Worm (Caenorhabditis elegans) whole organism, L1 larva: ENCODE results near the gene lgl-1.

Source experiments
- egl-13 ChIP-seq: sonication (generic microtip); optimal IDR thresholded peaks from 2 replicates; lab custom pipeline; 2016; ENCODE audit warnings: missing genotype, missing genetic modification reagents, missing genetic modification characterization, missing compliant biosample characterization
- egl-27 ChIP-seq, 2 experiments: fragments of 150-350 bp in 1 of 2; sonication (generic microtip); optimal IDR thresholded peaks; 3 replicates each; lab custom pipeline; 2017 to 2018; ENCODE audit warnings: missing biosample characterization in 2 of 2, missing genetic modification characterization in 2 of 2, missing genetic modification reagents in 2 of 2
- lin-13 ChIP-seq: fragments of 150-350 bp; optimal IDR thresholded peaks from 2 replicates; lab custom pipeline; 2014; ENCODE audit warnings: missing biosample characterization, missing genetic modification reagents, missing genetic modification characterization
- lin-39 ChIP-seq: fragments of 150-350 bp; optimal IDR thresholded peaks from 2 replicates; lab custom pipeline; 2014; ENCODE audit warnings: missing biosample characterization, missing genetic modification reagents, missing genetic modification characterization
- nhr-28 ChIP-seq: fragments of 150-350 bp; optimal IDR thresholded peaks from 2 replicates; lab custom pipeline; 2014; ENCODE audit warnings: missing biosample characterization, missing genetic modification characterization
- nhr-77 ChIP-seq: fragments of 150-350 bp; optimal IDR thresholded peaks from 2 replicates; lab custom pipeline; 2014; ENCODE audit warnings: missing biosample characterization, missing genetic modification characterization
- sox-4 ChIP-seq: sonication (generic microtip); optimal IDR thresholded peaks from 2 replicates; lab custom pipeline; 2016; ENCODE audit warnings: missing genetic modification characterization, missing compliant biosample characterization
- swsn-7 ChIP-seq: sonication (generic microtip); optimal IDR thresholded peaks from 2 replicates; lab custom pipeline; 2016; ENCODE audit warnings: missing genetic modification characterization, missing compliant biosample characterization

DNA sequence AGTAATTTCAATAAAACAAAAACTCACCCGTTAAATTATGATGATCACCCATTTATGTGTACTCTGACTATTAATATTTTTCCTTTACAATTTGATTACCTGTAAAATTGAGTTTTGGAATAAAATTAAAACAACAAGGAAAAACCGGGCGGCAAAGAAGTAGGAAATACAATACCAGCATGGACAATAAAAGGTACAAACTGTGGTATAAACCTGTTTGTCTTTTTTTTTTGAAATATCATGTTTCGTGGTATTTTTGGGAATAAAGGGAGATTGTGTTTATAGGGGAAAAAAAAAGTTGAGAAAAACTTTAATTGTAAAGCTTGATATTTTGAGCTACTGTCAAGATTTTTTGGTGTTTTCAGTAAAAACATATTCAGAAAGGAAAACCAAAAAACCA lies 45.5 kb downstream of the lgl-1 start, which contains the start of gene daf-3:
- TF ChIP-seq lin-13: no peak
- no peak for TF ChIP-seq sox-4 (tag; lab: Kevin White, UChicago)
- no peak for TF ChIP-seq nhr-77 (tag; lab: Kevin White, UChicago)
- TF ChIP-seq egl-13: no peak
- TF ChIP-seq egl-27 (tag; optimal IDR thresholded peaks at IDR 0.05; lab: Kevin White, UChicago): no peak
- TF ChIP-seq swsn-7: no peak
- TF ChIP-seq nhr-28: no peak
- no peak for TF ChIP-seq lin-39 (tag; lab: Kevin White, UChicago)
